Worm (Caenorhabditis elegans) whole organism, L3 larva: Measurements from ENCODE around the gene C06C6.9.

Experiments
- aly-2 ChIP-seq: fragments of 150-350 bp; optimal IDR thresholded peaks from 2 replicates; lab custom pipeline; 2014; ENCODE audit warnings: missing biosample characterization, missing genetic modification characterization
- fos-1 ChIP-seq: fragments of 150-350 bp; optimal IDR thresholded peaks from 2 replicates; lab custom pipeline; 2014; ENCODE audit warnings: missing biosample characterization, missing genetic modification characterization
- nfya-1 ChIP-seq: sonication (generic microtip); optimal IDR thresholded peaks from 2 replicates; lab custom pipeline; 2017; ENCODE audit warnings: missing genetic modification characterization, mild to moderate bottlenecking, missing compliant biosample characterization, antibody characterized with exemption, moderate library complexity; ENCODE audit not compliant: insufficient read depth
- nhr-25 ChIP-seq: sonication (generic microtip); optimal IDR thresholded peaks from 2 replicates; lab custom pipeline; 2017; ENCODE audit warnings: missing biosample characterization, missing genetic modification characterization
- nhr-77 ChIP-seq: fragments of 150-350 bp; optimal IDR thresholded peaks from 2 replicates; lab custom pipeline; 2014; ENCODE audit warnings: missing biosample characterization, missing genetic modification characterization

ce11 chrV:16042743-16043014 is 46.1 kb upstream of the C06C6.9 start:
- TF ChIP-seq nhr-77 (tag; lab: Kevin White, UChicago) (no peak), nfya-1 (no peak), fos-1 (tag; lab: Kevin White, UChicago) (no peak), nhr-25 (tag; lab: Kevin White, UChicago) (no peak), aly-2 (no peak)
